Worm (Caenorhabditis elegans): ENCODE data around the gene sru-13.
"Not testable (repeated sequence)": the region's sequence is repeated elsewhere in the genome, so short reads cannot be mapped to it uniquely, and the experiment has no call there.

The sru-13 gene

ce11 chrIV:12476942-12477341, 45.5 kb downstream of the sru-13 start, which contains the start of gene T04A11.1:
TSS of gene T04A11.1 (minus strand) at chrIV:12477042.
- TF ChIP-seq T22C8.4 (GFP tag; IDR thresholded peaks at IDR 0.05); cog-1 (tag; optimal IDR thresholded peaks at IDR 0.05); ztf-23 (GFP tag; IDR thresholded peaks at IDR 0.05): not testable (repeated sequence)
